Worm (Caenorhabditis elegans) whole organism, L4 larva: ENCODE data around the gene wht-2.

Experiments
- D1046.2 ChIP-seq: fragments of 200-800 bp; sonication (Bioruptor generic); IDR thresholded peaks from 2 replicates; pipeline ENCODE4 v1.3.6; 2022; ENCODE audit warnings: missing genetic modification characterization, missing compliant biosample characterization
- F10B5.3 ChIP-seq: sonication (generic microtip); optimal IDR thresholded peaks from 2 replicates; lab custom pipeline; 2016; ENCODE audit warnings: mild to moderate bottlenecking, missing genetic modification characterization, missing compliant biosample characterization
- F44E2.7 ChIP-seq: fragments of 200-800 bp; sonication (Bioruptor generic); IDR thresholded peaks from 2 replicates; pipeline ENCODE4 v2.1.2; 2022; ENCODE audit warnings: missing genetic modification characterization, missing compliant biosample characterization
- T26A8.4 ChIP-seq: fragments of 200-800 bp; sonication (Bioruptor generic); IDR thresholded peaks from 2 replicates; pipeline ENCODE4 v1.3.6; 2022; ENCODE audit warnings: missing genetic modification characterization, missing compliant biosample characterization
- Y48G9A.11 ChIP-seq: fragments of 200-800 bp; sonication (Bioruptor generic); IDR thresholded peaks from 2 replicates; pipeline ENCODE4 v1.3.6; 2022; ENCODE audit warnings: missing genetic modification reagents, missing genetic modification characterization, missing compliant biosample characterization
- ZK546.5 ChIP-seq, 2 experiments: sonication (generic microtip); optimal IDR thresholded peaks; 2 replicates each; lab custom pipeline; 2017; ENCODE audit warnings: missing biosample characterization in 2 of 2, missing genetic modification characterization in 2 of 2
- aha-1 ChIP-seq: fragments of 150-350 bp; peaks from one replicate; lab custom pipeline; 2014; ENCODE audit warnings: missing biosample characterization, missing genetic modification characterization
- aly-2 ChIP-seq: sonication (generic microtip); optimal IDR thresholded peaks from 2 replicates; lab custom pipeline; 2018; ENCODE audit warnings: missing biosample characterization, missing genetic modification characterization
- ama-1 ChIP-seq: fragments of 150-350 bp; optimal IDR thresholded peaks from 2 replicates; lab custom pipeline; 2014; ENCODE audit warnings: inconsistent platforms, mixed read lengths
- attf-4 ChIP-seq: sonication (generic microtip); optimal IDR thresholded peaks from 3 replicates; lab custom pipeline; 2017; ENCODE audit warnings: missing biosample characterization, missing genetic modification characterization
- ceh-44 ChIP-seq: fragments of 200-800 bp; sonication (Bioruptor generic); IDR thresholded peaks from 2 replicates; pipeline ENCODE4 v1.3.6; 2022; ENCODE audit warnings: missing genetic modification reagents, missing genetic modification characterization, missing compliant biosample characterization
- ceh-82 ChIP-seq: sonication (generic microtip); optimal IDR thresholded peaks from 2 replicates; lab custom pipeline; 2017; ENCODE audit warnings: missing biosample characterization, missing genetic modification characterization
- cey-2 ChIP-seq: sonication (generic microtip); optimal IDR thresholded peaks from 3 replicates; lab custom pipeline; 2017; ENCODE audit warnings: missing genetic modification characterization, mild to moderate bottlenecking, missing compliant biosample characterization, antibody characterized with exemption, borderline replicate concordance; ENCODE audit not compliant: insufficient read depth
- dmd-6 ChIP-seq: fragments of 200-800 bp; sonication (Bioruptor generic); IDR thresholded peaks from 2 replicates; pipeline ENCODE4 v1.3.6; 2022; ENCODE audit warnings: missing genetic modification reagents, missing genetic modification characterization, missing compliant biosample characterization
- dmd-8 ChIP-seq: fragments of 200-800 bp; sonication (Bioruptor generic); IDR thresholded peaks from 2 replicates; pipeline ENCODE4 v1.3.6; 2022; ENCODE audit warnings: missing genetic modification characterization, missing compliant biosample characterization
- duxl-1 ChIP-seq: sonication (generic microtip); optimal IDR thresholded peaks from 2 replicates; lab custom pipeline; 2016; ENCODE audit warnings: mild to moderate bottlenecking, missing genetic modification characterization, moderate library complexity, missing compliant biosample characterization; ENCODE audit not compliant: poor library complexity
- dve-1 ChIP-seq: sonication (generic microtip); optimal IDR thresholded peaks from 2 replicates; lab custom pipeline; 2017; ENCODE audit warnings: antibody characterized with exemption, mild to moderate bottlenecking, missing genetic modification characterization, missing compliant biosample characterization; ENCODE audit not compliant: insufficient read depth
- egl-43 ChIP-seq: fragments of 200-800 bp; sonication (Bioruptor generic); IDR thresholded peaks from 2 replicates; pipeline ENCODE4 v1.3.6; 2022; ENCODE audit warnings: missing genetic modification reagents, missing genetic modification characterization, missing compliant biosample characterization
- fkh-10 ChIP-seq: fragments of 150-350 bp; optimal IDR thresholded peaks from 2 replicates; lab custom pipeline; 2014; ENCODE audit warnings: missing biosample characterization, missing genetic modification reagents, missing genetic modification characterization
- hlh-30 ChIP-seq: sonication (generic microtip); optimal IDR thresholded peaks from 2 replicates; lab custom pipeline; 2017; ENCODE audit warnings: antibody characterized with exemption, mild to moderate bottlenecking, missing genetic modification characterization, missing compliant biosample characterization; ENCODE audit not compliant: insufficient read depth
- jun-1 ChIP-seq: fragments of 150-350 bp; optimal IDR thresholded peaks from 2 replicates; lab custom pipeline; 2014; ENCODE audit warnings: missing biosample characterization, missing genetic modification reagents, missing genetic modification characterization
- lin-29 ChIP-seq: fragments of 200-800 bp; sonication (Bioruptor generic); IDR thresholded peaks from 2 replicates; pipeline ENCODE4 v1.3.6; 2022; ENCODE audit warnings: missing genetic modification reagents, missing genetic modification characterization, missing compliant biosample characterization
- madf-9 ChIP-seq: fragments of 200-800 bp; sonication (Bioruptor generic); conservative IDR thresholded peaks from 2 replicates; pipeline ENCODE4 v1.3.6; 2022; ENCODE audit warnings: missing genetic modification reagents, missing genetic modification characterization, missing compliant biosample characterization
- mdl-1 ChIP-seq, 2 experiments: fragments of 150-350 bp in 1 of 2; sonication (generic microtip) in 1 of 2; optimal IDR thresholded peaks; 2 replicates each; lab custom pipeline; 2014 to 2017; ENCODE audit warnings: missing biosample characterization in 2 of 2, missing genetic modification characterization in 2 of 2
- mxl-3 ChIP-seq: fragments of 200-800 bp; sonication (Bioruptor generic); optimal IDR thresholded peaks from 2 replicates; lab custom pipeline; 2018; ENCODE audit warnings: mild to moderate bottlenecking, missing genetic modification characterization, missing compliant biosample characterization
- nhr-11 ChIP-seq: fragments of 150-350 bp; optimal IDR thresholded peaks from 2 replicates; lab custom pipeline; 2014; ENCODE audit warnings: missing biosample characterization, missing genetic modification characterization
- nhr-25 ChIP-seq: sonication (generic microtip); optimal IDR thresholded peaks from 2 replicates; lab custom pipeline; 2017; ENCODE audit warnings: missing genetic modification characterization, mild to moderate bottlenecking, missing compliant biosample characterization, antibody characterized with exemption, moderate library complexity, borderline replicate concordance; ENCODE audit not compliant: insufficient read depth
- nhr-28 ChIP-seq: fragments of 150-350 bp; optimal IDR thresholded peaks from 2 replicates; lab custom pipeline; 2014; ENCODE audit warnings: missing biosample characterization, missing genetic modification characterization
- nhr-42 ChIP-seq: fragments of 200-800 bp; sonication (Bioruptor generic); IDR thresholded peaks from 2 replicates; pipeline ENCODE4 v1.3.6; 2022; ENCODE audit warnings: missing genetic modification characterization, missing compliant biosample characterization
- nhr-76 ChIP-seq: fragments of 150-350 bp; optimal IDR thresholded peaks from 2 replicates; lab custom pipeline; 2014; ENCODE audit warnings: missing biosample characterization, missing genetic modification characterization
- php-3 ChIP-seq: fragments of 200-800 bp; sonication (Bioruptor generic); IDR thresholded peaks from 2 replicates; pipeline ENCODE4 v1.3.6; 2022; ENCODE audit warnings: missing genetic modification reagents, missing genetic modification characterization, missing compliant biosample characterization
- pqm-1 ChIP-seq: sonication (generic microtip); optimal IDR thresholded peaks from 2 replicates; lab custom pipeline; 2017; ENCODE audit warnings: missing biosample characterization, missing genetic modification characterization
- saeg-2 ChIP-seq: fragments of 200-800 bp; sonication (Bioruptor generic); IDR thresholded peaks from 2 replicates; pipeline ENCODE4 v1.3.6; 2022; ENCODE audit warnings: missing genetic modification reagents, missing genetic modification characterization, missing compliant biosample characterization
- spr-1 ChIP-seq: sonication (generic microtip); optimal IDR thresholded peaks from 2 replicates; lab custom pipeline; 2016; ENCODE audit warnings: mild to moderate bottlenecking, missing genetic modification characterization, missing compliant biosample characterization
- tag-97 ChIP-seq: fragments of 200-800 bp; sonication (Bioruptor generic); IDR thresholded peaks from 2 replicates; pipeline ENCODE4 v1.3.6; 2022; ENCODE audit warnings: missing genetic modification characterization, missing compliant biosample characterization
- tra-1 ChIP-seq: fragments of 200-800 bp; sonication (Bioruptor generic); IDR thresholded peaks from 2 replicates; pipeline ENCODE4 v1.3.6; 2022; ENCODE audit warnings: missing genetic modification reagents, missing genetic modification characterization, missing compliant biosample characterization
- unc-62 ChIP-seq, 3 experiments: fragments of 150-350 bp in 1 of 3; sonication (generic microtip); optimal IDR thresholded peaks in 2 of 3; peaks in 1 of 3; 1 replicate in 1 of 3; 2 replicates in 2 of 3; lab custom pipeline; 2014 to 2017; ENCODE audit warnings: missing biosample characterization in 3 of 3, missing genetic modification characterization in 3 of 3, missing genetic modification reagents in 3 of 3, missing genotype in 1 of 3
- zfp-2 ChIP-seq: sonication (generic microtip); optimal IDR thresholded peaks from 2 replicates; lab custom pipeline; 2016; ENCODE audit warnings: mild to moderate bottlenecking, missing genetic modification characterization, missing compliant biosample characterization
- zip-2 ChIP-seq: fragments of 150-350 bp; optimal IDR thresholded peaks from 2 replicates; lab custom pipeline; 2014; ENCODE audit warnings: missing biosample characterization, missing genetic modification characterization
- ztf-11 ChIP-seq: fragments of 150-350 bp; optimal IDR thresholded peaks from 2 replicates; lab custom pipeline; 2014; ENCODE audit warnings: missing biosample characterization, missing genetic modification characterization

wht-2 gene

DNA sequence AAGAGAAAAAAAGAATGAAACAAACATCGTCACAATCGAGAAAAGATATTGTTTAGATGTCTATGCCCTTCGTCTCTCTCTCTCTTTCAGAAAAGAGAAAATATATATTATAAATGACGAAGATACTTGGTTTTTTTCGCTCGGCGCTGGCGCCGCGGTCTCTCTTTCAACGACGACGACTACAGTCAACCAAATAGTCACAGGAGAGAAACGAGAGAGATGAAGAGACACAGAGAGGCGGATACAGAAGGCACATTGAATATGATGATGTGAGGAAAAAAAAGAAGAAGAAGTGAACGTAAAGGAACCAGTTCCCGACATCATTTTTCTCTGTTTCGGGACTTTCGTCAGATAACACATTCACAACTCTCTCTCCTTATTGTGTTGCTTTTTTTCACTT is 21.2 kb downstream of the wht-2 start (continued):
- TF ChIP-seq jun-1 (tag; lab: Kevin White, UChicago) (no peak), dmd-6 (GFP tag; lab: Robert Waterston, UW) (peak; percentile 49), nhr-25 (tag; lab: Kevin White, UChicago) (peak; percentile 21), D1046.2 (GFP tag; lab: Robert Waterston, UW) (no peak), saeg-2 (GFP tag; lab: Robert Waterston, UW) (no peak), F10B5.3 (tag; lab: Kevin White, UChicago) (no peak), php-3 (GFP tag; lab: Robert Waterston, UW) (no peak), nhr-76 (tag; lab: Kevin White, UChicago) (peak; percentile 19), Y48G9A.11 (GFP tag; lab: Robert Waterston, UW) (no peak), hlh-30 (tag; lab: Kevin White, UChicago) (peak; percentile 45), cey-2 (tag; lab: Kevin White, UChicago) (peak; percentile 60), tra-1 (GFP tag; lab: Robert Waterston, UW) (no peak), nhr-42 (GFP tag; lab: Robert Waterston, UW) (no peak), ceh-44 (no peak), tag-97 (no peak), spr-1 (tag; lab: Kevin White, UChicago) (peak; percentile 56), F44E2.7 (GFP tag; lab: Robert Waterston, UW) (no peak), T26A8.4 (no peak), ceh-82 (no peak), mdl-1 (tag; optimal IDR thresholded peaks at IDR 0.05; lab: Kevin White, UChicago) (peak in 1 of 2 experiments; percentile 52), ZK546.5 (tag; optimal IDR thresholded peaks at IDR 0.05; lab: Kevin White, UChicago) (no peak), pqm-1 (tag; lab: Kevin White, UChicago) (no peak), aly-2 (no peak), zip-2 (tag; lab: Kevin White, UChicago) (no peak), ztf-11 (no peak), dve-1 (tag; lab: Kevin White, UChicago) (peak; percentile 65), duxl-1 (no peak), madf-9 (GFP tag; lab: Robert Waterston, UW) (no peak)

DNA sequence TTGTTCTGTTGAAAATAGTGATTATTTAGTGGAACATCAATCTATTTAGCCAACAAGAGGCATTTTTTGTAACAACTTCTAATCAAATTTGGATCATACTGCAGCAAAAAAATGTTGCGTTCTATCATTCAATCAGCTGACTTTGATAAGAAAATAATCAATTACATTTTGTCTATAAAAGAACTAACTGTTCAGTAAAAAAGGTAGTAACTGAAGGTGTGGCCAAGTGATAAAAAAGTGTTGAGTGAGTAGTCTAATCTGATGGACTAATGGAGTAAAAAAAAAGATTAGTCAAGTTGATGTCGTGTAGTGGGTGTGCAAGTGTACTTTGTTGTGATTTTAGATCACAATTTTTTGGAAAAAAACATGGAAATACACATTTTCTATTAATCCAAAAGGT is 22.1 kb downstream of the wht-2 start:
- TF ChIP-seq hlh-30 (tag; lab: Kevin White, UChicago) (peak; percentile 47), dmd-6 (GFP tag; lab: Robert Waterston, UW) (peak; percentile 28; the same call in 1 of the 2 replicates), ama-1 (no peak), aha-1 (tag; lab: Kevin White, UChicago) (peak; percentile 83), nhr-28 (peak; percentile 48), nhr-11 (no peak)

DNA sequence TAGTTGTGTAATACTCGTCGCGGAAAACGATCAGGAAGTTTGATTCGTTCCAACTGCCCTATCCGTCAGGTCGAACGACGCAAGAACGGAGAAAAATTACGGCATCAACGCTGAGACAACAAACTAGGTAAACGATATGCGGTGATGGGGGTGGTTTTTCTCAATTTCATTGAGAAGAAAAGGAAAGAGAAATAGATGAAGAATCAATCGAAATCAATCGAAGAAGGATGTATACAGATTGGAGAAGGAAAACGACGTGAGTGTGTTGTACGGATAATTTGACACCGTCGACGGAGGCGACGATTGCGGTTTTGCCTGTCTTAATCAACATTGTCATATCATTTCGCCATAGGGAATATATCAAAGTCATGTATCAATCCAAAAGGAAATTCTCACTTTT is 23.7 kb downstream of the wht-2 start:
- peak; percentile 0 for TF ChIP-seq mxl-3 (GFP tag; lab: Kevin White, UChicago)
- no peak for TF ChIP-seq attf-4 (tag; lab: Kevin White, UChicago)
- TF ChIP-seq fkh-10, result no peak
- no peak for TF ChIP-seq egl-43 (GFP tag; lab: Robert Waterston, UW)
- TF ChIP-seq T26A8.4, result no peak
- peak; percentile 15 for TF ChIP-seq nhr-28
- TF ChIP-seq dmd-8 (GFP tag; lab: Robert Waterston, UW), result no peak
- no peak for TF ChIP-seq zfp-2 (tag; lab: Kevin White, UChicago)
- TF ChIP-seq lin-29, result no peak
- peak in 1 of 2 experiments; percentile 37 for TF ChIP-seq unc-62 (GFP tag; optimal IDR thresholded peaks at IDR 0.05 in 1 of 2; lab: Kevin White, UChicago)
- no peak for TF ChIP-seq unc-62 (tag; optimal IDR thresholded peaks at IDR 0.05; lab: Kevin White, UChicago)
- TF ChIP-seq, all 104 proteins: peak for 3
